Worm (Caenorhabditis elegans) whole organism, L2 larva: Measurements from ENCODE around the gene unc-36.

Source experiments
- F13H6.1 ChIP-seq: sonication (generic microtip); optimal IDR thresholded peaks from 2 replicates; lab custom pipeline; 2016; ENCODE audit warnings: missing genetic modification characterization, missing compliant biosample characterization
- blmp-1 ChIP-seq: sonication (generic microtip); optimal IDR thresholded peaks from 2 replicates; lab custom pipeline; 2017; ENCODE audit warnings: missing genetic modification characterization, mild to moderate bottlenecking, missing compliant biosample characterization, antibody characterized with exemption, moderate library complexity; ENCODE audit not compliant: insufficient read depth
- dmd-4 ChIP-seq: sonication (generic microtip); optimal IDR thresholded peaks from 2 replicates; lab custom pipeline; 2017; ENCODE audit warnings: missing biosample characterization, missing genetic modification characterization
- fos-1 ChIP-seq: fragments of 150-350 bp; optimal IDR thresholded peaks from 2 replicates; lab custom pipeline; 2014; ENCODE audit warnings: missing biosample characterization, missing genetic modification characterization
- mab-5 ChIP-seq: fragments of 150-350 bp; optimal IDR thresholded peaks from 2 replicates; lab custom pipeline; 2014; ENCODE audit warnings: missing biosample characterization, missing genetic modification characterization
- nhr-11 ChIP-seq: fragments of 150-350 bp; optimal IDR thresholded peaks from 2 replicates; lab custom pipeline; 2014; ENCODE audit warnings: missing biosample characterization, missing genetic modification characterization
- nhr-21 ChIP-seq: fragments of 150-350 bp; optimal IDR thresholded peaks from 2 replicates; lab custom pipeline; 2014; ENCODE audit warnings: missing biosample characterization, missing genetic modification characterization
- nhr-237 ChIP-seq: fragments of 150-350 bp; optimal IDR thresholded peaks from 2 replicates; lab custom pipeline; 2014; ENCODE audit warnings: missing biosample characterization, missing genetic modification characterization
- nhr-77 ChIP-seq: fragments of 150-350 bp; optimal IDR thresholded peaks from 2 replicates; lab custom pipeline; 2014; ENCODE audit warnings: missing biosample characterization, missing genetic modification characterization
- snpc-4 ChIP-seq: fragments of 150-350 bp; optimal IDR thresholded peaks from 2 replicates; lab custom pipeline; 2014; ENCODE audit warnings: missing biosample characterization, missing genetic modification characterization
- unc-62 ChIP-seq: fragments of 150-350 bp; optimal IDR thresholded peaks from 2 replicates; lab custom pipeline; 2014; ENCODE audit warnings: missing biosample characterization, missing genetic modification reagents, missing genetic modification characterization
- zag-1 ChIP-seq: fragments of 150-350 bp; optimal IDR thresholded peaks from 2 replicates; lab custom pipeline; 2014; ENCODE audit warnings: missing biosample characterization, missing genetic modification characterization
- ztf-11 ChIP-seq: sonication (generic microtip); optimal IDR thresholded peaks from 2 replicates; lab custom pipeline; 2017; ENCODE audit warnings: missing biosample characterization, missing genetic modification characterization
- ztf-4 ChIP-seq: fragments of 150-350 bp; optimal IDR thresholded peaks from 2 replicates; lab custom pipeline; 2014; ENCODE audit warnings: missing biosample characterization, missing genetic modification characterization

ce11 chrIII:8237827-8238226 is 36.8 kb upstream of the unc-36 start, which contains the start of gene tsp-2:
- TF ChIP-seq fos-1 (tag; lab: Kevin White, UChicago), result peak; percentile 93
- TF ChIP-seq unc-62 (GFP tag; lab: Kevin White, UChicago), result no peak
- no peak for TF ChIP-seq dmd-4 (tag; lab: Kevin White, UChicago)
- no peak for TF ChIP-seq nhr-237
- TF ChIP-seq ztf-4 (tag; lab: Kevin White, UChicago), result no peak
- no peak for TF ChIP-seq zag-1
- no peak for TF ChIP-seq nhr-77 (tag; lab: Kevin White, UChicago)
- no peak for TF ChIP-seq snpc-4 (tag; lab: Kevin White, UChicago)
- no peak for TF ChIP-seq mab-5 (tag; lab: Kevin White, UChicago)
- no peak for TF ChIP-seq blmp-1 (tag; lab: Kevin White, UChicago)
- TF ChIP-seq ztf-11, result no peak
- no peak for TF ChIP-seq nhr-21 (tag; lab: Kevin White, UChicago)
- no peak for TF ChIP-seq nhr-11
- TF ChIP-seq F13H6.1 (tag; lab: Kevin White, UChicago), result no peak
